Fruit fly (Drosophila melanogaster): ENCODE data around the gene CG5114.

DNA sequence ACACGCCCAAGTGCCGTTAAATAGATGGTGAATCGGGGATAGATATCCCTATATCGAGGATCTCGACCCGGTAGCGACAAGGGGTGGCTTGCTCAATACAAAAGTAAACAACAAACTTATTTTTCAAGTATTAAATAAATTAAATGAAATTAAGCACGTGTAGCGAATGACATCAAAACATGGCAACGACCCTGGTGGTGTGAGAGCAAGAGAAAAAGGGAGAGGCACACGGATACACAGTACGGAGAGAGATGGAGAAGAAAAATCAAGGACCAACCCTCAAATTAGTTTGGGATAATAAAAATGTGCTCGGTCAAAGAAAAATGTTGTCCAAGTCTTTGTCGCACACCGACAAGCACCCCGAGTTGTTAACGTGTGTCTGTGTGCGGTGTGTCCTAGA is 38.4 kb downstream of the CG5114 start:
- TF ChIP-seq ab (GFP tag; optimal IDR thresholded peaks at IDR 0.05) (no peak), CG18619 (GFP tag; optimal IDR thresholded peaks at IDR 0.05) (no peak)

Data from whole organism, embryonic.